Comparison of ENCODE assay signal across 7 worm cellular contexts in genomic region chrII:5460911-5461310, ce11.
TF ChIP-seq lines count a peak whose summit lies in the region.

No protein-coding gene starts in this region.

TF ChIP-seq in whole organism, L1 larva, 84 proteins besides CTCF, POLR2A, EP300 and RAD21:
- TF ChIP-seq nhr-85 (tag; lab: Kevin White, UChicago) (peak; percentile 33), blmp-1 (tag; optimal IDR thresholded peaks at IDR 0.05; lab: Kevin White, UChicago) (peak; percentile 62), elt-3 (tag; optimal IDR thresholded peaks at IDR 0.05; lab: Kevin White, UChicago) (peak in 1 of 6 experiments; percentile 43), pax-3 (tag; optimal IDR thresholded peaks at IDR 0.05; lab: Kevin White, UChicago) (no peak), lin-14 (GFP tag; optimal IDR thresholded peaks at IDR 0.05; lab: Kevin White, UChicago) (peak; percentile 15), jun-1 (tag; optimal IDR thresholded peaks at IDR 0.05; lab: Kevin White, UChicago) (no peak), fkh-8 (tag; optimal IDR thresholded peaks at IDR 0.05; lab: Kevin White, UChicago) (no peak)

TF ChIP-seq in whole organism, L2 larva, 48 proteins besides CTCF, POLR2A, EP300 and RAD21:
- TF ChIP-seq F13H6.1 (tag; optimal IDR thresholded peaks at IDR 0.05; lab: Kevin White, UChicago) (peak; percentile 46), fos-1 (tag; optimal IDR thresholded peaks at IDR 0.05; lab: Kevin White, UChicago) (peak; percentile 44), ztf-1 (GFP tag; conservative IDR thresholded peaks at IDR 0.05; lab: Robert Waterston, UW) (no peak), ama-1 (optimal IDR thresholded peaks at IDR 0.05; lab: Kevin White, UChicago) (no peak), nhr-12 (tag; optimal IDR thresholded peaks at IDR 0.05; lab: Kevin White, UChicago) (no peak), egl-27 (tag; optimal IDR thresholded peaks at IDR 0.05; lab: Kevin White, UChicago) (no peak)
TF ChIP-seq in whole organism, L2 larva: peak in this region for 2.

TF ChIP-seq in whole organism, L3 larva, 47 proteins besides CTCF, POLR2A, EP300 and RAD21:
- TF ChIP-seq lin-15B (tag; optimal IDR thresholded peaks at IDR 0.05; lab: Kevin White, UChicago): no peak
- peak; percentile 22 for TF ChIP-seq pqm-1 (tag; optimal IDR thresholded peaks at IDR 0.05; lab: Kevin White, UChicago)
- TF ChIP-seq nhr-23 (tag; optimal IDR thresholded peaks at IDR 0.05; lab: Kevin White, UChicago): no peak
- TF ChIP-seq ceh-28 (tag; optimal IDR thresholded peaks at IDR 0.05; lab: Kevin White, UChicago): peak; percentile 47

TF ChIP-seq in whole organism, L4 larva, 104 proteins besides CTCF, POLR2A, EP300 and RAD21 (continues in another document):
- TF ChIP-seq unc-62 (GFP tag; optimal IDR thresholded peaks at IDR 0.05 in 1 of 2; lab: Kevin White, UChicago) (peak in 1 of 2 experiments; percentile 75), unc-62 (tag; optimal IDR thresholded peaks at IDR 0.05; lab: Kevin White, UChicago) (no peak), php-3 (GFP tag; IDR thresholded peaks at IDR 0.05; lab: Robert Waterston, UW) (no peak), F26F4.8 (GFP tag; conservative IDR thresholded peaks at IDR 0.05; lab: Robert Waterston, UW) (no peak), lin-38 (GFP tag; IDR thresholded peaks at IDR 0.05; lab: Robert Waterston, UW) (no peak), mdt-29 (GFP tag; IDR thresholded peaks at IDR 0.05; lab: Robert Waterston, UW) (no peak), lin-39 (tag; optimal IDR thresholded peaks at IDR 0.05; lab: Kevin White, UChicago) (no peak), jun-1 (tag; optimal IDR thresholded peaks at IDR 0.05; lab: Kevin White, UChicago) (no peak), nhr-237 (tag; optimal IDR thresholded peaks at IDR 0.05; lab: Kevin White, UChicago) (no peak), dve-1 (tag; optimal IDR thresholded peaks at IDR 0.05; lab: Kevin White, UChicago; ENCODE audit: insufficient read depth) (peak; percentile 38), mes-2 (tag; optimal IDR thresholded peaks at IDR 0.05; lab: Kevin White, UChicago; ENCODE audit: poor library complexity, severe bottlenecking) (peak; percentile 45), nhr-28 (tag; optimal IDR thresholded peaks at IDR 0.05; lab: Kevin White, UChicago) (peak; percentile 33), T26A8.4 (GFP tag; IDR thresholded peaks at IDR 0.05; lab: Robert Waterston, UW) (no peak), tag-97 (GFP tag; IDR thresholded peaks at IDR 0.05; lab: Robert Waterston, UW) (no peak), mep-1 (tag; optimal IDR thresholded peaks at IDR 0.05; lab: Kevin White, UChicago) (peak; percentile 29), hlh-30 (tag; optimal IDR thresholded peaks at IDR 0.05; lab: Kevin White, UChicago; ENCODE audit: insufficient read depth) (peak; percentile 14), hlh-11 (tag; optimal IDR thresholded peaks at IDR 0.05; lab: Kevin White, UChicago) (peak; percentile 64), tra-1 (GFP tag; IDR thresholded peaks at IDR 0.05; lab: Robert Waterston, UW) (no peak), madf-5 (GFP tag; IDR thresholded peaks at IDR 0.05; lab: Robert Waterston, UW) (no peak)

TF ChIP-seq in whole organism, late embryonic, 69 proteins besides CTCF, POLR2A, EP300 and RAD21 (continues in another document):
- TF ChIP-seq odd-2 (tag; optimal IDR thresholded peaks at IDR 0.05; lab: Kevin White, UChicago) (no peak), ahr-1 (tag; optimal IDR thresholded peaks at IDR 0.05; lab: Kevin White, UChicago) (no peak), ets-4 (tag; optimal IDR thresholded peaks at IDR 0.05; lab: Kevin White, UChicago) (no peak), ceh-9 (tag; optimal IDR thresholded peaks at IDR 0.05; lab: Kevin White, UChicago) (no peak), F13H6.1 (tag; optimal IDR thresholded peaks at IDR 0.05; lab: Kevin White, UChicago) (no peak), eyg-1 (tag; optimal IDR thresholded peaks at IDR 0.05; lab: Kevin White, UChicago) (no peak), ceh-24 (tag; optimal IDR thresholded peaks at IDR 0.05; lab: Kevin White, UChicago) (no peak), syd-9 (tag; optimal IDR thresholded peaks at IDR 0.05; lab: Kevin White, UChicago) (no peak), unc-86 (tag; optimal IDR thresholded peaks at IDR 0.05; lab: Kevin White, UChicago) (no peak), tbx-2 (tag; optimal IDR thresholded peaks at IDR 0.05; lab: Kevin White, UChicago) (peak; percentile 19), pag-3 (tag; optimal IDR thresholded peaks at IDR 0.05; lab: Kevin White, UChicago; ENCODE audit: borderline replicate concordance) (no peak), fkh-10 (GFP tag; optimal IDR thresholded peaks at IDR 0.05; lab: Kevin White, UChicago) (no peak), ref-2 (tag; optimal IDR thresholded peaks at IDR 0.05; lab: Kevin White, UChicago) (no peak), ceh-31 (tag; optimal IDR thresholded peaks at IDR 0.05; lab: Kevin White, UChicago) (peak; percentile 2), elt-4 (tag; optimal IDR thresholded peaks at IDR 0.05; lab: Kevin White, UChicago) (no peak), dve-1 (tag; optimal IDR thresholded peaks at IDR 0.05; lab: Kevin White, UChicago) (no peak), gmeb-2 (tag; optimal IDR thresholded peaks at IDR 0.05; lab: Kevin White, UChicago) (no peak), ama-1 (optimal IDR thresholded peaks at IDR 0.05; lab: Kevin White, UChicago) (no peak), nhr-232 (tag; optimal IDR thresholded peaks at IDR 0.05; lab: Kevin White, UChicago) (no peak), ceh-14 (tag; optimal IDR thresholded peaks at IDR 0.05; lab: Kevin White, UChicago) (no peak), ceh-34 (tag; optimal IDR thresholded peaks at IDR 0.05; lab: Kevin White, UChicago) (peak; percentile 30)

TF ChIP-seq in whole organism, midembryonic, 9 proteins besides CTCF, POLR2A, EP300 and RAD21:
- TF ChIP-seq ref-1 (GFP tag; conservative IDR thresholded peaks at IDR 0.05; lab: Robert Waterston, UW) (no peak), klf-2 (GFP tag; conservative IDR thresholded peaks at IDR 0.05; lab: Robert Waterston, UW) (no peak), ztf-23 (GFP tag; IDR thresholded peaks at IDR 0.05; lab: Robert Waterston, UW) (no peak), med-1 (GFP tag; optimal IDR thresholded peaks at IDR 0.05; lab: Kevin White, UChicago; ENCODE audit: insufficient read depth) (no peak), tab-1 (GFP tag; IDR thresholded peaks at IDR 0.05; lab: Robert Waterston, UW) (no peak), T22C8.4 (GFP tag; IDR thresholded peaks at IDR 0.05; lab: Robert Waterston, UW) (peak; percentile 72), cog-1 (tag; optimal IDR thresholded peaks at IDR 0.05; lab: Kevin White, UChicago) (peak; percentile 16)

TF ChIP-seq in whole organism, mixed stage, embryonic, 35 proteins besides CTCF, POLR2A, EP300 and RAD21:
- TF ChIP-seq mep-1 (tag; optimal IDR thresholded peaks at IDR 0.05; lab: Kevin White, UChicago) (peak; percentile 37), nhr-28 (tag; optimal IDR thresholded peaks at IDR 0.05; lab: Kevin White, UChicago) (no peak), unc-62 (GFP tag; optimal IDR thresholded peaks at IDR 0.05; lab: Kevin White, UChicago) (peak; percentile 14), cnd-1 (tag; optimal IDR thresholded peaks at IDR 0.05; lab: Kevin White, UChicago) (no peak), ces-1 (GFP tag; optimal IDR thresholded peaks at IDR 0.05; lab: Kevin White, UChicago) (peak; percentile 74), ceh-39 (tag; optimal IDR thresholded peaks at IDR 0.05; lab: Kevin White, UChicago) (no peak), mls-2 (tag; optimal IDR thresholded peaks at IDR 0.05; lab: Kevin White, UChicago) (peak; percentile 46)

Comparison
In these comparisons a context has a peak if more than half of its experiments do, and no peak if none do; other contexts are left out.
1. Of the 29 proteins assayed by ChIP-seq in both whole organism, L4 larva and whole organism, L1 larva: peak only in whole organism, L4 larva: aha-1, mep-1 and nhr-28; only in whole organism, L1 larva: none; in both: none; in neither: 25; mixed calls (peak in some experiments, not most) for 1.